Fruit fly (Drosophila melanogaster): ENCODE data around the gene CG9040.
A peak's percentile ranks its signal among the peaks of the same experiment; 100 is the strongest.

DNA sequence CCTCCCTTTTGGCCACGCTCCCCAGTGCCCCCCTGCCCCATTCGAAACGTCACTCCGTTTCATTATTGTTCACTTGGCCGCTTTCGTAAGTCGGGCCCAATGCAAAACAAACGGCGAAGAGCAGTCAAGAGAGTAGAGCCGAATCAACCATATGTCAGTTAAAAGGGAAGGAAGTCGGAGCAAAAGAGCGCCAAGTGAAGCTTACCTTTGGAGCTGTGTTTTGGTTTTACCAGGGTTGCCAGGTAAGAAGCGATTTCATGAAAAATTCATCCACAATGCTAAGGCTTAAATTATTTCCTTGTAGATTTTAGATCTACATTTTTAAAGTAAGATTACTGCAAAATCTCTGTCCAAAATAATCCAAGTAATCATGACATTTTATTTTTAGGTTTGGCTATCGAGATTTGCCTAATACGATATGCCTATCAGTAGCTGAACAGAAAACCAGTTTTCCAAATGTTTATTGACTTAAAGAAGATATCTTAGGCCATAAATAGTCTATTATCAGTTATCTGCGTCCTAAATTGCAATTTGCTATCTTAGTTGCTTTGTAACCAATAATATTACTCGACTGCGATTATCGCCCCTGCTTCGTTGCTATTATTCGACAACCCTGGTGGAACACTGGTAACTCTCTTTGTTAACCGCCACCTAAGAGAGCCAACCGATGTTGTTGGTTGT is 49.1 kb upstream of the CG9040 start:
- no peak; the same call in 1 of the 2 replicates for TF ChIP-seq CG12605 (GFP tag; IDR thresholded peaks at IDR 0.05)
- TF ChIP-seq CG8159 (tag; optimal IDR thresholded peaks at IDR 0.05), result peak; percentile 96
- peak; percentile 72 for TF ChIP-seq gl (tag; optimal IDR thresholded peaks at IDR 0.05)
- peak; percentile 93 for TF ChIP-seq Pif1B (GFP tag; optimal IDR thresholded peaks at IDR 0.05)
- TF ChIP-seq CG10348 (GFP tag; IDR thresholded peaks at IDR 0.05), result peak; percentile 48; the same call in 1 of the 2 replicates
- TF ChIP-seq CG8301 (tag; optimal IDR thresholded peaks at IDR 0.05), result peak; percentile 96
- TF ChIP-seq CG15710 (tag; optimal IDR thresholded peaks at IDR 0.05), result peak; percentile 94
- peak; percentile 89 for TF ChIP-seq CG34367 (tag; optimal IDR thresholded peaks at IDR 0.05)
- TF ChIP-seq CG13204 (GFP tag; optimal IDR thresholded peaks at IDR 0.05), result peak; percentile 68
- TF ChIP-seq CG4496 (GFP tag; IDR thresholded peaks at IDR 0.05), result peak; percentile 74
- TF ChIP-seq EcR (GFP tag; optimal IDR thresholded peaks at IDR 0.05), result no peak
- TF ChIP-seq fd96Ca (GFP tag; IDR thresholded peaks at IDR 0.05), result peak; percentile 76; the same call in 2 of the 3 replicates
- peak; percentile 97 for TF ChIP-seq CG14655 (GFP tag; optimal IDR thresholded peaks at IDR 0.05)
- peak; percentile 76 for TF ChIP-seq CG32121 (GFP tag; IDR thresholded peaks at IDR 0.05)

All from whole organism, pupa.